Worm (Caenorhabditis elegans): ENCODE data around the gene C17H12.10.

DNA sequence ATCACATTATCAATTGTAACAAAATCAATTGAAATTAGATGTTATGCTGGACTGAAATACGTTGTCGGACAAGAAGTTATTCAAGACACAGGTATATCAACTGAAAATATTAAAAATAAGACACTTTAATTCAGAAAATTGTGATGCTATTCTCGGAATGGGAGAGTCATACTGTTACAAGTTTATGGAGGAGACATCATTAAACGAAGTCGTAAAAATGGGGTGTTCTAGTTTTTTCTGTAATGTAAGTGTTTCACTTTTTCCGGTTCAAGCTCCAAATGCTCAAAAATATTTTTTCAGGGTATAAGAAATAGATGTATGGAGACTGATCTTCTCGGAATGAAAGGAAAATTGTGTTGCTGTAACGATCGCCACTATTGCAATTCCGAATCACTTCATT is 1.8 kb upstream of the C17H12.10 start, which contains the start of gene C17H12.37:
- no peak for TF ChIP-seq him-1 (tag; optimal IDR thresholded peaks at IDR 0.05)
- no peak for TF ChIP-seq egl-18 (GFP tag; IDR thresholded peaks at IDR 0.05)
- no peak for TF ChIP-seq K12H6.12 (tag; optimal IDR thresholded peaks at IDR 0.05)
- no peak for TF ChIP-seq F49E8.2 (tag; optimal IDR thresholded peaks at IDR 0.05; ENCODE audit: insufficient read depth)
- TF ChIP-seq pbrm-1 (GFP tag; IDR thresholded peaks at IDR 0.05) = no peak
- no peak for TF ChIP-seq repo-1 (tag; optimal IDR thresholded peaks at IDR 0.05)
